In the genomic region with DNA sequence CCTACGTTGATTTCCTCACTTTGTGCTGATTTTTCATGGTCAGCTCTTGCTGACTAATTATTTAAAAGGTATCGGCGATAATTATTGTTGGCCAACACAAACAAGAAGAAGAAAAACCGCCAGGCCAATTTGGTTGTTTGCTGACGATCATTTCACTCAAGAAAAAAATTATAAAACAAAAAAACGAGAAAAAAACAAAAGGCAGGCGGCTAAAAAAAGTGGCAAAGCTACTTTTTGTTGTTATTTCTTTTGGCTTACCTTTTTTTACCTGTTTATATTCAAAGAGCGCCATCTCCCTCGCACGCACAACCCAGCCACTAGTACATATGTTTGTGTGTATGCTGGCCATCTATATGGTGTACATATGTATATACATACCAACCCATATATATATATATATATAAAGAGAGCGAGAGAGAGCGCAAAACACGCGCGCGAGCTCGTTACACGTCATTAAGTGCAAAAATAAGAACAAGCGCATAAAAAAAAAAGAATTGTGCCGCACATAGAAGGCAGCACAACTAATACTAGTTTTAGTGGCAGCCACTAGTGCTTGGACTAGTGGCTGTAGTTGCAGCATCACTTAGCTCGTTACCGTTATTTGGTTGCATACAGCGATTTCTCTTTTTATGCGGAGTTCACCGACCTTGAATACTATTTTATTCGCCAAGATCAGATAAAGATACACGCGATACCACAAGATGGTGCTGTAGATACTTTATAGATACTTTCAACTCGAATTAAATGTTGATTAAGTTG, we compare ENCODE assay signal across 5 fruit fly cellular contexts.
A peak's percentile ranks its signal among the peaks of the same experiment; 100 is the strongest.
TF ChIP-seq lines count a peak whose summit lies in the region.

No protein-coding gene starts in this region.

- TF ChIP-seq CTCF in whole organism, embryonic (GFP tag; optimal IDR thresholded peaks at IDR 0.05; lab: Kevin White, UChicago): no peak

TF ChIP-seq in whole organism, adult, 20 proteins besides CTCF, POLR2A, EP300 and RAD21:
- TF ChIP-seq tj (GFP tag; optimal IDR thresholded peaks at IDR 0.05; lab: Kevin White, UChicago) (peak; percentile 98), kay (GFP tag; lab: Kevin White, UChicago; ENCODE audit: borderline replicate concordance) (peak; percentile 67), CG11617 (GFP tag; optimal IDR thresholded peaks at IDR 0.05; lab: Kevin White, UChicago) (peak; percentile 5), cnc (optimal IDR thresholded peaks at IDR 0.05; lab: Kevin White, UChicago) (no peak)

TF ChIP-seq in whole organism, embryonic, 481 proteins besides CTCF, POLR2A, EP300 and RAD21 (continues in another document):
- TF ChIP-seq sd (tag; optimal IDR thresholded peaks at IDR 0.05; lab: Kevin White, UChicago): peak; percentile 12
- TF ChIP-seq exex (tag; optimal IDR thresholded peaks at IDR 0.05; lab: Kevin White, UChicago): peak; percentile 13
- no peak for TF ChIP-seq disco-r (GFP tag; optimal IDR thresholded peaks at IDR 0.05; lab: Kevin White, UChicago)
- TF ChIP-seq so (GFP tag; IDR thresholded peaks at IDR 0.05; lab: Robert Waterston, UW): 0 out of 3 replicates have a peak, but pooled peaks have one; percentile 55
- peak; percentile 40 for TF ChIP-seq CG17385 (GFP tag; optimal IDR thresholded peaks at IDR 0.05; lab: Kevin White, UChicago)
- peak; percentile 84 for TF ChIP-seq Drgx (GFP tag; IDR thresholded peaks at IDR 0.05; lab: Robert Waterston, UW)
- peak; percentile 9 for TF ChIP-seq CG18599 (GFP tag; optimal IDR thresholded peaks at IDR 0.05; lab: Kevin White, UChicago)
- peak; percentile 38 for TF ChIP-seq grn (GFP tag; optimal IDR thresholded peaks at IDR 0.05; lab: Kevin White, UChicago)
- no peak for TF ChIP-seq slou (GFP tag; optimal IDR thresholded peaks at IDR 0.05; lab: Kevin White, UChicago)
- TF ChIP-seq CG4360 (GFP tag; IDR thresholded peaks at IDR 0.05; lab: Robert Waterston, UW): peak; percentile 51; the same call in 1 of the 2 replicates
- peak; percentile 35 for TF ChIP-seq cg (GFP tag; optimal IDR thresholded peaks at IDR 0.05; lab: Kevin White, UChicago)
- TF ChIP-seq bsh (GFP tag; optimal IDR thresholded peaks at IDR 0.05; lab: Kevin White, UChicago): peak in 1 of 2 experiments; percentile 52
- TF ChIP-seq Trl (optimal IDR thresholded peaks at IDR 0.05; lab: Kevin White, UChicago): peak in 1 of 2 experiments; percentile 12
- TF ChIP-seq Trl (GFP tag; optimal IDR thresholded peaks at IDR 0.05; lab: Kevin White, UChicago): no peak
- no peak for TF ChIP-seq Hey (tag; optimal IDR thresholded peaks at IDR 0.05; lab: Kevin White, UChicago)
- TF ChIP-seq chinmo (GFP tag; IDR thresholded peaks at IDR 0.05; lab: Robert Waterston, UW; ENCODE audit: partially characterized antibody): peak; percentile 70; the same call in 1 of the 4 replicates
- TF ChIP-seq Hr78 (GFP tag; optimal IDR thresholded peaks at IDR 0.05; lab: Kevin White, UChicago): no peak

TF ChIP-seq in whole organism, prepupa, 60 proteins besides CTCF, POLR2A, EP300 and RAD21 (continues in another document):
- TF ChIP-seq achi (GFP tag; optimal IDR thresholded peaks at IDR 0.05; lab: Kevin White, UChicago) (peak; percentile 26), Hr4 (GFP tag; optimal IDR thresholded peaks at IDR 0.05; lab: Kevin White, UChicago) (peak; percentile 33), CG6163 (GFP tag; IDR thresholded peaks at IDR 0.05; lab: Robert Waterston, UW) (peak; percentile 87), CG6792 (GFP tag; optimal IDR thresholded peaks at IDR 0.05; lab: Kevin White, UChicago) (peak; percentile 17), Eip75B (GFP tag; optimal IDR thresholded peaks at IDR 0.05; lab: Kevin White, UChicago) (peak; percentile 24), Hr39 (GFP tag; optimal IDR thresholded peaks at IDR 0.05; lab: Kevin White, UChicago) (no peak), Met (GFP tag; optimal IDR thresholded peaks at IDR 0.05; lab: Kevin White, UChicago) (peak; percentile 52), CG34406 (GFP tag; optimal IDR thresholded peaks at IDR 0.05; lab: Kevin White, UChicago) (peak; percentile 35), CG11902 (GFP tag; optimal IDR thresholded peaks at IDR 0.05; lab: Kevin White, UChicago) (no peak), Eip78C (GFP tag; lab: Kevin White, UChicago) (peak; percentile 76), dsx (GFP tag; optimal IDR thresholded peaks at IDR 0.05; lab: Kevin White, UChicago; ENCODE audit: poor library complexity, severe bottlenecking) (peak; percentile 68), CG9139 (GFP tag; optimal IDR thresholded peaks at IDR 0.05; lab: Kevin White, UChicago) (peak; percentile 90), CG15336 (GFP tag; IDR thresholded peaks at IDR 0.05; lab: Robert Waterston, UW) (peak; percentile 73), salr (GFP tag; optimal IDR thresholded peaks at IDR 0.05; lab: Kevin White, UChicago) (peak in 1 of 2 experiments; percentile 42), CG11762 (GFP tag; optimal IDR thresholded peaks at IDR 0.05; lab: Kevin White, UChicago; ENCODE audit: insufficient read depth) (peak; percentile 25), CG6808 (GFP tag; optimal IDR thresholded peaks at IDR 0.05; lab: Kevin White, UChicago) (peak; percentile 86), acj6 (GFP tag; optimal IDR thresholded peaks at IDR 0.05; lab: Kevin White, UChicago) (peak; percentile 26), Sox15 (GFP tag; optimal IDR thresholded peaks at IDR 0.05; lab: Kevin White, UChicago) (no peak), CG32006 (GFP tag; optimal IDR thresholded peaks at IDR 0.05; lab: Kevin White, UChicago) (peak; percentile 41), CG6854 (GFP tag; optimal IDR thresholded peaks at IDR 0.05; lab: Kevin White, UChicago) (peak; percentile 79)

TF ChIP-seq in whole organism, pupa, 21 proteins besides CTCF, POLR2A, EP300 and RAD21:
- TF ChIP-seq EcR (GFP tag; optimal IDR thresholded peaks at IDR 0.05; lab: Kevin White, UChicago) (peak; percentile 73), rn (GFP tag; IDR thresholded peaks at IDR 0.05; lab: Robert Waterston, UW) (peak; percentile 53; the same call in 1 of the 2 replicates), Pif1B (GFP tag; optimal IDR thresholded peaks at IDR 0.05; lab: Kevin White, UChicago) (peak; percentile 58), gl (tag; optimal IDR thresholded peaks at IDR 0.05; lab: Kevin White, UChicago) (peak; percentile 83), CG32121 (GFP tag; IDR thresholded peaks at IDR 0.05; lab: Robert Waterston, UW) (peak; percentile 82), CG9948 (tag; optimal IDR thresholded peaks at IDR 0.05; lab: Kevin White, UChicago) (peak; percentile 42), CG12605 (GFP tag; IDR thresholded peaks at IDR 0.05; lab: Robert Waterston, UW) (peak; percentile 78), CG17806 (tag; optimal IDR thresholded peaks at IDR 0.05; lab: Kevin White, UChicago) (peak; percentile 47), fd96Ca (GFP tag; IDR thresholded peaks at IDR 0.05; lab: Robert Waterston, UW) (peak; percentile 76; the same call in 2 of the 3 replicates), Ets98B (GFP tag; IDR thresholded peaks at IDR 0.05; lab: Robert Waterston, UW) (peak; percentile 85), CG15710 (tag; optimal IDR thresholded peaks at IDR 0.05; lab: Kevin White, UChicago) (peak; percentile 52), CG8301 (tag; optimal IDR thresholded peaks at IDR 0.05; lab: Kevin White, UChicago) (peak; percentile 46), CG10348 (GFP tag; IDR thresholded peaks at IDR 0.05; lab: Robert Waterston, UW) (no peak), CG13204 (GFP tag; optimal IDR thresholded peaks at IDR 0.05; lab: Kevin White, UChicago) (peak; percentile 80), D1 (tag; optimal IDR thresholded peaks at IDR 0.05; lab: Kevin White, UChicago) (peak; percentile 52), CG8159 (tag; optimal IDR thresholded peaks at IDR 0.05; lab: Kevin White, UChicago) (peak; percentile 73), CG14655 (GFP tag; optimal IDR thresholded peaks at IDR 0.05; lab: Kevin White, UChicago) (peak; percentile 59), Snoo (tag; optimal IDR thresholded peaks at IDR 0.05; lab: Kevin White, UChicago) (peak; percentile 67), CG34367 (tag; optimal IDR thresholded peaks at IDR 0.05; lab: Kevin White, UChicago) (peak; percentile 59), CG4496 (GFP tag; IDR thresholded peaks at IDR 0.05; lab: Robert Waterston, UW) (peak; percentile 84), Pif1A (GFP tag; optimal IDR thresholded peaks at IDR 0.05; lab: Kevin White, UChicago) (peak; percentile 70)

TF ChIP-seq in whole organism, wandering third instar larva, 38 proteins besides CTCF, POLR2A, EP300 and RAD21 (continues in another document):
- TF ChIP-seq Hr78 (GFP tag; optimal IDR thresholded peaks at IDR 0.05; lab: Kevin White, UChicago) (no peak), br (GFP tag; optimal IDR thresholded peaks at IDR 0.05; lab: Kevin White, UChicago) (no peak), tai (GFP tag; optimal IDR thresholded peaks at IDR 0.05; lab: Kevin White, UChicago) (no peak), Sp1 (GFP tag; optimal IDR thresholded peaks at IDR 0.05; lab: Kevin White, UChicago) (peak; percentile 74), ey (GFP tag; optimal IDR thresholded peaks at IDR 0.05; lab: Kevin White, UChicago) (no peak), dsf (GFP tag; optimal IDR thresholded peaks at IDR 0.05; lab: Kevin White, UChicago; ENCODE audit: borderline replicate concordance) (no peak), dl (GFP tag; optimal IDR thresholded peaks at IDR 0.05; lab: Kevin White, UChicago; ENCODE audit: insufficient read depth in 1 of 2, partially characterized antibody in 2 of 2) (no peak), Dif (GFP tag; optimal IDR thresholded peaks at IDR 0.05; lab: Kevin White, UChicago; ENCODE audit: partially characterized antibody) (no peak), psq (GFP tag; optimal IDR thresholded peaks at IDR 0.05; lab: Kevin White, UChicago) (peak; percentile 23), dmrt93B (GFP tag; optimal IDR thresholded peaks at IDR 0.05; lab: Kevin White, UChicago) (no peak), jim (GFP tag; optimal IDR thresholded peaks at IDR 0.05; lab: Kevin White, UChicago) (peak; percentile 49), lola (GFP tag; optimal IDR thresholded peaks at IDR 0.05; lab: Kevin White, UChicago) (no peak), Myc (optimal IDR thresholded peaks at IDR 0.05; lab: Kevin White, UChicago) (no peak), Jra (GFP tag; optimal IDR thresholded peaks at IDR 0.05; lab: Kevin White, UChicago) (no peak), Mio (GFP tag; optimal IDR thresholded peaks at IDR 0.05; lab: Kevin White, UChicago) (no peak), brk (GFP tag; optimal IDR thresholded peaks at IDR 0.05; lab: Kevin White, UChicago) (peak; percentile 49), Hnf4 (GFP tag; optimal IDR thresholded peaks at IDR 0.05; lab: Kevin White, UChicago) (no peak), sage (GFP tag; optimal IDR thresholded peaks at IDR 0.05; lab: Kevin White, UChicago) (peak; percentile 64), foxo (GFP tag; optimal IDR thresholded peaks at IDR 0.05; lab: Kevin White, UChicago) (no peak), Dfd (GFP tag; optimal IDR thresholded peaks at IDR 0.05; lab: Kevin White, UChicago) (no peak), CG9705 (GFP tag; optimal IDR thresholded peaks at IDR 0.05; lab: Kevin White, UChicago) (no peak), HLH106 (tag; optimal IDR thresholded peaks at IDR 0.05; lab: Kevin White, UChicago) (peak; percentile 5), GATAd (GFP tag; optimal IDR thresholded peaks at IDR 0.05; lab: Kevin White, UChicago) (no peak), Hr83 (GFP tag; optimal IDR thresholded peaks at IDR 0.05; lab: Kevin White, UChicago; ENCODE audit: poor library complexity, severe bottlenecking) (no peak), OdsH (GFP tag; optimal IDR thresholded peaks at IDR 0.05; lab: Kevin White, UChicago) (no peak)
